Worm (Caenorhabditis elegans): ENCODE data around the gene gpcp-1.

DNA sequence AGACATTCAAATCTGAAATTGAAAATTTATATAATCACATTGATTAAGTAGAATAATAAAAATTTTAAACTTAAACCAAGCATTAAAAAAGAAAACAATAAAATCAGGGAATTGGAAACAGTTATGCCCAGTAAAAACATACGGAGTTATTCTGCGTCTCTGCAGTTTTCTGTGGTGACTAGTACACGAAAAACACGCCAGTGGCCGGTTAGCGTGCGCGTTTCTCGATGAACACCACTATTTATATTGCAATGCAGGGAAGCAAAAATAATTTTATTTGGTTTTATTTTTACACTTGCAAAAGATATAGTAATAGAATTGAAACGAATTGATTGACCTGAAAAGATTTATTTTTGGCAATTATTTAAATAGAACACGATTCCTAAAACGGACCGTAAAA is 10.6 kb downstream of the gpcp-1 start, which contains the start of gene sec-3:
- TF ChIP-seq pax-1 (tag; optimal IDR thresholded peaks at IDR 0.05), result no peak
- TF ChIP-seq rnt-1 (tag; optimal IDR thresholded peaks at IDR 0.05), result peak; percentile 43
- no peak for TF ChIP-seq pros-1 (tag; optimal IDR thresholded peaks at IDR 0.05)
- TF ChIP-seq zip-5 (tag; optimal IDR thresholded peaks at IDR 0.05), result no peak
- peak; percentile 7 for TF ChIP-seq unc-55 (GFP tag; optimal IDR thresholded peaks at IDR 0.05)
- peak; percentile 77 for TF ChIP-seq sdc-2 (tag; optimal IDR thresholded peaks at IDR 0.05)
- TF ChIP-seq ceh-9 (tag; optimal IDR thresholded peaks at IDR 0.05), result no peak
- TF ChIP-seq nfya-1 (tag; optimal IDR thresholded peaks at IDR 0.05), result peak; percentile 78
- peak; percentile 18 for TF ChIP-seq fax-1 (tag; optimal IDR thresholded peaks at IDR 0.05)
- TF ChIP-seq ceh-2 (tag; optimal IDR thresholded peaks at IDR 0.05), result peak; percentile 31
- TF ChIP-seq lin-11 (tag; optimal IDR thresholded peaks at IDR 0.05), result peak; percentile 51
